Worm (Caenorhabditis elegans) whole organism, early embryonic: ENCODE measurements around the gene srd-59.

Experiments used
- hmg-4 ChIP-seq: fragments of 200-800 bp; sonication (Bioruptor generic); optimal IDR thresholded peaks from 2 replicates; lab custom pipeline; 2018; ENCODE audit warnings: mild to moderate bottlenecking, missing genetic modification characterization, missing compliant biosample characterization
- scrt-1 ChIP-seq: fragments of 200-800 bp; sonication (Bioruptor generic); IDR thresholded peaks from 2 replicates; pipeline ENCODE4 v1.3.6; 2022; ENCODE audit warnings: missing genetic modification characterization, missing compliant biosample characterization
- tbx-11 ChIP-seq: fragments of 200-800 bp; sonication (Bioruptor generic); IDR thresholded peaks from 2 replicates; pipeline ENCODE4 v1.3.6; 2022; ENCODE audit warnings: missing genetic modification characterization, missing compliant biosample characterization
- tra-4 ChIP-seq: sonication (generic microtip); optimal IDR thresholded peaks from 2 replicates; lab custom pipeline; 2017; ENCODE audit warnings: missing genetic modification characterization, missing compliant biosample characterization

- TF ChIP-seq hmg-4 (GFP tag; lab: Kevin White, UChicago) (no peak), scrt-1 (no peak), tbx-11 (GFP tag; lab: Robert Waterston, UW) (no peak), tra-4 (tag; lab: Kevin White, UChicago) (no peak)
Observed at ce11 chrII:7195541-7195940, 9.9 kb upstream of the srd-59 start, which contains the start of gene acdh-12.
